Worm (Caenorhabditis elegans) whole organism, early embryonic: ENCODE measurements around the gene K10C8.4.

Experiments used
- B0310.2 ChIP-seq: sonication (generic microtip); optimal IDR thresholded peaks from 2 replicates; lab custom pipeline; 2016; ENCODE audit warnings: mild to moderate bottlenecking, missing genetic modification characterization, missing compliant biosample characterization
- F13C5.2 ChIP-seq: sonication (generic microtip); optimal IDR thresholded peaks from 2 replicates; lab custom pipeline; 2017; ENCODE audit warnings: mild to moderate bottlenecking, missing genetic modification characterization, inconsistent platforms, missing compliant biosample characterization
- ama-1 ChIP-seq: fragments of 150-350 bp; optimal IDR thresholded peaks from 2 replicates; lab custom pipeline; 2014
- ceh-13 ChIP-seq: fragments of 200-800 bp; sonication (Bioruptor generic); optimal IDR thresholded peaks from 2 replicates; lab custom pipeline; 2018; ENCODE audit warnings: mild to moderate bottlenecking, missing genetic modification characterization, missing compliant biosample characterization
- ceh-36 ChIP-seq: sonication (generic microtip); optimal IDR thresholded peaks from 2 replicates; lab custom pipeline; 2016; ENCODE audit warnings: missing genetic modification characterization, inconsistent platforms, missing compliant biosample characterization
- flt-1 ChIP-seq: fragments of 200-800 bp; sonication (Bioruptor generic); IDR thresholded peaks from 2 replicates; pipeline ENCODE4 v1.3.6; 2022; ENCODE audit warnings: missing genetic modification characterization, missing compliant biosample characterization
- tbx-11 ChIP-seq: fragments of 200-800 bp; sonication (Bioruptor generic); IDR thresholded peaks from 2 replicates; pipeline ENCODE4 v1.3.6; 2022; ENCODE audit warnings: missing genetic modification characterization, missing compliant biosample characterization
- tra-4 ChIP-seq: sonication (generic microtip); optimal IDR thresholded peaks from 2 replicates; lab custom pipeline; 2017; ENCODE audit warnings: missing genetic modification characterization, missing compliant biosample characterization

DNA sequence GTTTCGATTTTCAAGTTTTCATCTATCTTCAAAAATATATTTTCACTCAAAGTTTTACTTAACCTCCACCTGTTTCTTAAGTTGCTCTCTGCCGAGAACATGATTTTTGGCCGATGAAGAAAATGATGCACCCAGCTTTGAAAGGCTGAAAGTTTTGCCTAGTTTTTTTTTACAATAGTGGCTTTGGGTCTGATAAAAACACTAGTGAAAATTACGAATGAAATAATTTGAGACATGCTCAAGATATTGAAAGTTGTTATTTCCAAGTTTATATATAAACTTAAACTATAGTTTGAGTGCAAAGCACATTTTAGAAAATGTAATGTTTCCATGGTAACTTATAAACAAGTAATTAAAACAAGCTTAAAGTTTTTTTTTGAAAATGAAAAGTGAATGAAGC, 46.9 kb upstream of the K10C8.4 start, which contains the start of gene gpa-9:
- TF ChIP-seq ceh-13 = no peak
- TF ChIP-seq tbx-11 = no peak
- TF ChIP-seq F13C5.2 = no peak
- no peak for TF ChIP-seq B0310.2 (tag; lab: Kevin White, UChicago)
- no peak for TF ChIP-seq ama-1 (lab: Kevin White, UChicago)
- TF ChIP-seq ceh-36 (tag; lab: Kevin White, UChicago) = no peak
- TF ChIP-seq flt-1 (GFP tag; lab: Robert Waterston, UW) = no peak
- no peak for TF ChIP-seq tra-4 (tag; lab: Kevin White, UChicago)
